Worm (Caenorhabditis elegans): ENCODE data around the gene clec-145.

clec-145 gene

DNA sequence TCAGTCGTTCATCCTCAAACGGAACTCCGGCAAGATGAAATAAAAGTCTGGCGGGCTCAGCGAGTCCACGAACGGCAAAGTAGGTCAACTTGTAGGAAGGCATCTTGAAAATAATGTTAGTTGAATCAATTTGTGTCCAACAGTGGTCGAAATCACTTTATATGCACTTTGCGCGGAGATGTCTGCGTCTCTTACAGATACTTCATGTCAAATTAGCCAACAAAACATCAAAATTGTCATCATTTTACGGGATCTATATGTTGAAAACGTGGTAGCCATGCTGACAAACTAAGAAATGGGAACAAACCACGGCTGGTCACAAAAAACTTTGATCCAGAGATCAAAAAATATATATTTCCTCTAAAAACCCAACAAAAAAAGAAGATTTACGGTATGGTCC is 27.4 kb upstream of the clec-145 start, which contains the start of gene gst-12:
Gene gst-12 (minus strand): TSS at position 254 of the 400 bp plus-strand sequence.
- TF ChIP-seq tab-1 (GFP tag; IDR thresholded peaks at IDR 0.05) (no peak), flt-1 (GFP tag; IDR thresholded peaks at IDR 0.05) (no peak)

- TF ChIP-seq ztf-29 (GFP tag; IDR thresholded peaks at IDR 0.05) (no peak), ref-1 (GFP tag; conservative IDR thresholded peaks at IDR 0.05) (no peak), tab-1 (GFP tag; IDR thresholded peaks at IDR 0.05) (no peak), T22C8.4 (GFP tag; IDR thresholded peaks at IDR 0.05) (no peak), flt-1 (GFP tag; IDR thresholded peaks at IDR 0.05) (no peak), ztf-23 (GFP tag; IDR thresholded peaks at IDR 0.05) (no peak), klf-2 (GFP tag; conservative IDR thresholded peaks at IDR 0.05) (no peak), cog-1 (tag; optimal IDR thresholded peaks at IDR 0.05) (no peak), med-1 (GFP tag; optimal IDR thresholded peaks at IDR 0.05; ENCODE audit: insufficient read depth) (no peak)
These were observed 25.6 kb upstream of the clec-145 start, which contains the start of gene gst-14 for ce11 chrII:13616000-13616399. Gene gst-14, minus strand, starts transcription at chrII:13616100.

ce11 chrII:13614516-13614915 is 24.2 kb upstream of the clec-145 start:
- no peak for TF ChIP-seq ztf-23 (GFP tag; IDR thresholded peaks at IDR 0.05)

- no peak for TF ChIP-seq T22C8.4 (GFP tag; IDR thresholded peaks at IDR 0.05)
- TF ChIP-seq cog-1 (tag; optimal IDR thresholded peaks at IDR 0.05) = no peak
- no peak for TF ChIP-seq ref-1 (GFP tag; conservative IDR thresholded peaks at IDR 0.05)
- TF ChIP-seq flt-1 (GFP tag; IDR thresholded peaks at IDR 0.05) = no peak
- no peak for TF ChIP-seq med-1 (GFP tag; optimal IDR thresholded peaks at IDR 0.05; ENCODE audit: insufficient read depth)
- no peak for TF ChIP-seq klf-2 (GFP tag; conservative IDR thresholded peaks at IDR 0.05)
- no peak for TF ChIP-seq ztf-29 (GFP tag; IDR thresholded peaks at IDR 0.05)
- TF ChIP-seq tab-1 (GFP tag; IDR thresholded peaks at IDR 0.05) = no peak
- no peak for TF ChIP-seq ztf-23 (GFP tag; IDR thresholded peaks at IDR 0.05)
These were observed 22.7 kb upstream of the clec-145 start, which contains the start of gene gst-15 for ce11 chrII:13613096-13613495. Gene gst-15, minus strand, starts transcription at chrII:13613196.

DNA sequence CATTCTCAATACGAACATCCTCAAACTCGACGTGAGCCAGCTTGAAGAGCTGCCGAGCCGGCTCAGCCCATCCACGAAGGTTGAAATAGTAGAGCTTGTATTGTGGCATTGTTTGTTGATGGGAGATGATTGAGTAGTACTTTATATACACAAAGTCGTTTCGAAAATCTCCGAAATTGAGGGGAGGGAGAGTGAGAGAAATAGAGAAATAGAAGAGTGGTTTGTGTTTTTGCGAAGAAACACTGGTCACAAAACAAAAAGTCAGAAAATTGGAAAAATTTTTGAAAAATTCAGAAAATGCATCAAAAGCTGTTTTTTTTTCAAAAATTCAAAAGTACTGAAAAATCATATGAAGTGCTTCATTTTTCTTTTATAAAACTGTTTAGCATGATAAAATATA is 20.8 kb upstream of the clec-145 start, which contains the start of gene gst-24:
Gene gst-24 (minus strand): TSS at position 181 of the 400 bp plus-strand sequence.
- TF ChIP-seq ztf-29 (GFP tag; IDR thresholded peaks at IDR 0.05) (no peak), ref-1 (GFP tag; conservative IDR thresholded peaks at IDR 0.05) (no peak), T22C8.4 (GFP tag; IDR thresholded peaks at IDR 0.05) (no peak), cog-1 (tag; optimal IDR thresholded peaks at IDR 0.05) (no peak), med-1 (GFP tag; optimal IDR thresholded peaks at IDR 0.05; ENCODE audit: insufficient read depth) (no peak), klf-2 (GFP tag; conservative IDR thresholded peaks at IDR 0.05) (no peak), tab-1 (GFP tag; IDR thresholded peaks at IDR 0.05) (no peak), ztf-23 (GFP tag; IDR thresholded peaks at IDR 0.05) (no peak)

ce11 chrII:13609655-13610054 is 19.3 kb upstream of the clec-145 start, which contains the start of gene gst-20:
Gene gst-20, minus strand, starts transcription at chrII:13609824.
- TF ChIP-seq flt-1 (GFP tag; IDR thresholded peaks at IDR 0.05) (no peak), T22C8.4 (GFP tag; IDR thresholded peaks at IDR 0.05) (no peak), ztf-29 (GFP tag; IDR thresholded peaks at IDR 0.05) (no peak), ztf-23 (GFP tag; IDR thresholded peaks at IDR 0.05) (no peak), med-1 (GFP tag; optimal IDR thresholded peaks at IDR 0.05; ENCODE audit: insufficient read depth) (no peak)

DNA sequence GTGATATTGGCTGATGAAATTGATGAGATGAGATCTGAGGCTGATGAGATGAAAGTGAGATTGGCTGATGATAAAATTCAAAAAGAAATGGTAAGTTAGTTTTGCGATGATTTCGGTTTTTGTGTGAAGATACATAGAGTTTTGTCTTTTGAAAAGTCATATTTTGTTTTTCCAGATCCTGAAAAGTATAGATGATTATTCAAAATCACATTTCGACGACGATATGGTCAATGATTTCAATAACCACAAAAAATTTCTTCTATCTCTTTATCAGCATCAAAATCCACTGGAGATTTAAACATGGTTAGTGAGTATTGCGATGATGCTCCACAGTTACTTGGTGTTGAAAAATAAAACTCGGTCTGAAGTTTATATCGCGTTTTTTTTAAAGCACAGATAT is 10.5 kb upstream of the clec-145 start, which contains the start of gene csp-1:
Gene csp-1 (plus strand): TSS at position 301 of the 400 bp plus-strand sequence.
- no peak for TF ChIP-seq klf-2 (GFP tag; conservative IDR thresholded peaks at IDR 0.05)
- TF ChIP-seq med-1 (GFP tag; optimal IDR thresholded peaks at IDR 0.05; ENCODE audit: insufficient read depth) = no peak
- TF ChIP-seq ref-1 (GFP tag; conservative IDR thresholded peaks at IDR 0.05) = no peak
- no peak for TF ChIP-seq ztf-29 (GFP tag; IDR thresholded peaks at IDR 0.05)
- no peak for TF ChIP-seq T22C8.4 (GFP tag; IDR thresholded peaks at IDR 0.05)
- no peak for TF ChIP-seq tab-1 (GFP tag; IDR thresholded peaks at IDR 0.05)
- TF ChIP-seq cog-1 (tag; optimal IDR thresholded peaks at IDR 0.05) = no peak
- no peak for TF ChIP-seq flt-1 (GFP tag; IDR thresholded peaks at IDR 0.05)
- TF ChIP-seq ztf-23 (GFP tag; IDR thresholded peaks at IDR 0.05) = no peak

DNA sequence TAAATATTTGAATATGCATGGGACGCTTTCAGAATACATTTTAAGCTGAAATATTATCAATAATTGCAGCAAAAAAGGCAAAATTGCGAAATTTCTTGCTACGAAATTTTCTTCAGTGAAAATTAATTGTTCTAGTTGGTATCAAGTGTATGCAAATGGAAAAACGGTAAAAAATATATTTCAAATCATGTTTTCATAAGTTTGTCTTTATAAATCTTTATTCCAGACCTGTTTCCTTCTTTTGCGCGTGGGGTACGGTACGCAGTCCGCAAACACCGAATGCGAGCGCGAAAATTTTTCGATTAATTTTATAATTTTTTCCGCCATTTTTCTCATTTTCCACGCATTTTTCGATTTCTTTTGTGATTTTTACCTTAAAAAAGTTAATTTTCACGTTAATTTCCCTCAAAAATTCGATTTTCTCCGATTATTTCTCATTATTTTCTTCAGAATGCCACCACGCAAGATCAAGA is 6.2 kb upstream of the clec-145 start, which contains the start of the genes fbxc-23 and csc-1:
Gene fbxc-23 (minus strand): TSS at position 51 of the 473 bp plus-strand sequence.
Gene csc-1 (plus strand): TSS at position 451 of the 473 bp plus-strand sequence.
- TF ChIP-seq ztf-23 (GFP tag; IDR thresholded peaks at IDR 0.05) (no peak), flt-1 (GFP tag; IDR thresholded peaks at IDR 0.05) (no peak), ztf-29 (GFP tag; IDR thresholded peaks at IDR 0.05) (no peak), klf-2 (GFP tag; conservative IDR thresholded peaks at IDR 0.05) (no peak), med-1 (GFP tag; optimal IDR thresholded peaks at IDR 0.05; ENCODE audit: insufficient read depth) (no peak), tab-1 (GFP tag; IDR thresholded peaks at IDR 0.05) (no peak)

DNA sequence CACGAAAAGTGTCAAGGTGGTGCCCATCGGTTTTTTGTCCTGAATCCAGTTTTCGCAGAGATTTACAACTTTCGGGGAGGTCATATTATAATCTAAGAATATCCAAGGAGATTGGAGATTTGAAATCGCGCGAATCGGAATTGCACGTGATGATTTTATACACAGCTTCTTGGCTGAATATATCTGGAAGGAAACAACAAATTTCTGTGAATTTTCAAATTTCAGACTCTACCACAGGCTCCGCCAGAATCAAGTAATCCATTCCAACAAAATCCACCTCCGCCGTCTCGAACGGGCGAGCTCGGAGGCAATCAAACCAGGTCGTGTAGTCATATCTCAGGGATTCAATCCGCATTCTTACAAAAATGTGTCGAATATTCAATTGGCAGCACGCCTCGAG is 4.9 kb upstream of the clec-145 start:
- TF ChIP-seq klf-2 (GFP tag; conservative IDR thresholded peaks at IDR 0.05) (no peak), med-1 (GFP tag; optimal IDR thresholded peaks at IDR 0.05; ENCODE audit: insufficient read depth) (no peak), ztf-29 (GFP tag; IDR thresholded peaks at IDR 0.05) (no peak)

DNA sequence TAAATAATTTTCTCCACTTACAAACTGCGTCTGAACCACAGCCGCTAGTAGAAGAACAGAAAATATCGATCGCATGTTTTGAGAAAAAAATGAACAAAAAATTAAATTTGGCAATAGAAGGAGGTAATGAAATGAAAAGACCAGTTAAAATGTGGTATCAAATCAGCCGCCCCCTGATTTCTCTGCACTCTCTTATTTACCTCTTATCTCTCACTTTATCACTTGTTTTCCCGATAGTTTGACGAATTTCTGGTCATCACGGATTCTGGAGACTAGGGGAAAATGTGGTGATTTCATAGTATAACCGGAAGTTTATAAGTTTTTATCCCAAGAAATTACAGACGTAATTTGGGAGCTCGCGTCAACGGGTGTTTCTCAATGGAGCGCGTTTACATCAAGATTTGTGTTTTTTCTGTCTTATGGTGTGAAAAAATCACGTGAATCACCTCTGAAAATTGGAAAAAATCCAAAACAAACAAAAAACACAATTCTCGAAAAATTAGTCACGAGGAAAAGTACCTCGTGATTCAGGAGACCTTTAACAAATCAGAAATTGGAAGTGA is 3.4 kb upstream of the clec-145 start, which contains the start of gene clec-146:
Gene clec-146 (minus strand): TSS at position 116 of the 563 bp plus-strand sequence.
- TF ChIP-seq klf-2 (GFP tag; conservative IDR thresholded peaks at IDR 0.05) (no peak), flt-1 (GFP tag; IDR thresholded peaks at IDR 0.05) (no peak), cog-1 (tag; optimal IDR thresholded peaks at IDR 0.05) (no peak), tab-1 (GFP tag; IDR thresholded peaks at IDR 0.05) (no peak), med-1 (GFP tag; optimal IDR thresholded peaks at IDR 0.05; ENCODE audit: insufficient read depth) (no peak), ztf-23 (GFP tag; IDR thresholded peaks at IDR 0.05) (no peak), ref-1 (GFP tag; conservative IDR thresholded peaks at IDR 0.05) (no peak), T22C8.4 (GFP tag; IDR thresholded peaks at IDR 0.05) (no peak), ztf-29 (GFP tag; IDR thresholded peaks at IDR 0.05) (no peak)

All from whole organism, midembryonic.